Fruit fly (Drosophila melanogaster) ovary, adult (tissue): ENCODE data around the gene CG15864.

ENCODE experiments used
- CG17801 ChIP-seq: fragments of 200-800 bp; optimal IDR thresholded peaks from 2 replicates; lab custom pipeline; 2019; ENCODE audit warnings: missing biosample characterization, mild to moderate bottlenecking, missing genetic modification characterization, moderate library complexity; ENCODE audit not compliant: partially characterized antibody

Gene CG15864

DNA sequence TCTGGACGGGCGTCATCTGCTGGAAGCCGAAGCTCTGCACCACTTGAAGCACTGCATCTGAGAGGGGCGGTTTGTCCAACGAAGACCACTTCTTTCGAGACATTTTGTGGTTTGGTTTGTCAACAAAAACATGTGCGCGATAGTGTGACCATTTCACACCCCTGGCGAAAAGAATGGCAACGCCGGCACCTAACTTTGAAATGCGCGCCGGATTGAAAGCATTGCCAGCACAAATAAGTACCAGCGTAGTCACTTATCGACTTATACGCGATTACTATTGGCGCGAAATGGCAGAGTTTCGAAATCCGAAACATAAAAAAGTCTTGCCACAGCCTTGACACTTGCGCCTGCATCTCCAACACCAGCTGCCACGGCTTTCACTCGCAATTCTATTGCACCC lies 21.5 kb downstream of the CG15864 start, which contains the start of gene CG9630:
TSS of gene CG9630 (minus strand) at position 157 of the 400 bp plus-strand sequence.
- peak; percentile 2 for TF ChIP-seq CG17801

DNA sequence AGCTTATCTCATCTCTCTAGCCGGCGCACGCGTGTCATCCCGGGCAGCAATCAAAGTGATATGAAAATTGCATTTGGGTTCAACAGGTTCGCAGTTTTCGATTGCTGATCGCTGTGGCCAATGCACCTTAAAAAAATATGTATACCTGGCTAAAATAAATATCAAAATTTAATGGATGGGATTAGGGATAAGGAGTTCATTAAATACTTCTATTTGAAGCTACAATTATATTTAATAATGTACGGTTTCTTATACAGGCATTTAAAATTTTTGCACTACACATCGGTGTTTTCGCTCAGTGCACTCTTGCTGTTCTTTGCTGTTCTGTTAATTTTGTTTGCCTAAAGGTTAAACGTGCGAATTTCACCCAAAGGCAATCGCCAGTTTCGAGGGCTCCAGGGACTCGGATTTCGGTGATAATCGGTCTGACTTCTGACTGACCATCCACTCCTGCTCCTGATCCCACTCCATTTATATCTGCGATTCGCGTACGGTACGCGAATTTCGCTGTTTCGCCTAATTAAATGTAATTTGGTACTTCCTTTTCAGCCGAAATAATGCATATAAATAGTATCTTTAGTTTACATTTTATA lies 24.4 kb downstream of the CG15864 start:
- TF ChIP-seq CG17801: no peak

DNA sequence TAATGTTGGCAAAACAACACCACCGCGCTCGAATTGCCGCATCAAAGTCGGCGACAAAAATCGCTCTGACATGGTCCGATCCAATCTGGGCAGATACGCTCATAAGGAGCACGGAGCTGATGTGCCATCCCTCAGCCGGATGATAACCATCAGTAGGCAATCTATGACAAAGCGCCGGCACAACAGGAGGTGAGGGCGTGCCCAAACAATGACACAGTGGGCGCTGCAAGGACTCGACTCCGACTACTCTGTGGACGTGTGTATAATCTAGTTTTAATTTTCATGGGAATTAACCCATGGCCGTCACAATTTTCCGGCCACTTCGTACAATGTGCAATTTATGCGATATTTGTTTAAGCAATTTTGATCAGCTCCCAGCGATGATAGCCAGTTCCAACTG lies 26.8 kb downstream of the CG15864 start:
- TF ChIP-seq CG17801: no peak

DNA sequence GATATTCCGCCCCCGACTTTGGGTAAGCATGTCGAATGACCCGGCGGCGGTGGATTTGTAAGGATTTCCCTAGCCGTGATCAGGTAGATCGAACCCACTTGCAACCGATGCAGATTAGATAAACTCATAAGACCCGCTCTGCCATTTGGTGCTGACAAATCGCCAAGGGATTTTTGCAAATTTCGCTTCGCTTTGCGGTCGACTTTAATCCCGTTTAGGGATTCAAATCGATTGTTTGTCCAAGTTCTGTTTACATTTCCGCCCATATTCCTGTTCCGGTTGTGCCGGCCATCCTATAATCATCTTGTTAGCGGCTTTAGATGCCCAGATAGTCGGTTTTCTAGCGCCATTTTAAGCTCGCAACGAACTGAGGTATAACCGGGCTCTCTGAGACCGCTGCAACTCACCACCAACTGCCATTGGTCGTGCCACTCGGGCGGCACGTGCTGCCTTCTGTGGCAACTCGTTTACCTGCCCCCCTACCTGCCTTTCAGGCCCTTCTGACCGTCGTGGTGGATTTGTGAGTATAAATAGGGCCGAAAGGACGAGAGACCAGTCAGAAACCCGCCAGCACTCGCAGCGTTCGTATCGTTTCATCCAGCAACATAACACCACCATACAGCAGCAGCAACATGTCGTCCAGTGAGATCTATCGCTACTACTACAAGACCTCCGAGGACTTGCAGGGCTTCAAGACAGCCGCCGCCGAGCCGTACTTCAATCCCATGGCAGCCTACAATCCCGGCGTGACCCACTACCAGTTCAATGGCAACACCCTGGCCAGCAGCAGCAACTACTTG lies 29.5 kb downstream of the CG15864 start, which contains the start of gene ato:
TSS of gene ato (plus strand) at position 559 of the 800 bp plus-strand sequence.
- TF ChIP-seq CG17801: no peak

DNA sequence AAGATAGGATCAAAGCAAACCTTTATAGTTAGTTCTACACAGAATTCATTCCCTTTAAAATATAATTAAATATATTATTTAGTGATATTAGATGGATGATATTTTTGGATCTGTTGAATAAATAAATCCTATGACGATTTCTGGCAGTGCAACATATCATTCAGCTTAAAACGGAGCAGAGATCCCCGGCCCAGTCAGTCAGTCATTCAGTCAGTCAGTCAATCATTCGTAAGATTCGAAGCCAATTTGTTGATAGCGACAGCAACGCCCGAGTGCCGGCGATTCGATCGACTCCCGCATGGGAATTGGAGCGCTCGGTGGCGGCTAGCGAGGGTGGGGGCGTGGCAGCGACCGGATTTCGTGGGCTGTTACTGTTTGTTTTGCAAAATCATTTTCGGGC lies 31.7 kb downstream of the CG15864 start:
- TF ChIP-seq CG17801: no peak

DNA sequence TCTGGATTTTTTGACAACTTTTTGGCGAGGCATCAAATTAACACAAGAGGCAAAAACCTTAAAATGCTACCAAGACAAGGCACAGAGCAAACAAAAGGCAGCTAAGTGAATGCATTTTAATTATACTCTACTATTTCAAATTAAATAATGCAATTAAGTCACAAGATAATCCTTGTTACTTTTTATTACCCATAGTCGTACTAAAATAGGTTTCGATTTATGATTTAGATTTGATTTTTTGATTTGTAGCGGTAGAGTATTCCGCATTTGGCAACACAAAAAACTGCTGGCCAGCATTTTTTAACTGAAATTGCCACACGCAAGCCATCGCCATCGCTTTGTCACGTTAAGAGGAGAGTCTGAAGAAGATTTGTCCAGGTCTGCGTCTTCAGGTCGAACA lies 34.5 kb downstream of the CG15864 start:
- no peak for TF ChIP-seq CG17801

DNA sequence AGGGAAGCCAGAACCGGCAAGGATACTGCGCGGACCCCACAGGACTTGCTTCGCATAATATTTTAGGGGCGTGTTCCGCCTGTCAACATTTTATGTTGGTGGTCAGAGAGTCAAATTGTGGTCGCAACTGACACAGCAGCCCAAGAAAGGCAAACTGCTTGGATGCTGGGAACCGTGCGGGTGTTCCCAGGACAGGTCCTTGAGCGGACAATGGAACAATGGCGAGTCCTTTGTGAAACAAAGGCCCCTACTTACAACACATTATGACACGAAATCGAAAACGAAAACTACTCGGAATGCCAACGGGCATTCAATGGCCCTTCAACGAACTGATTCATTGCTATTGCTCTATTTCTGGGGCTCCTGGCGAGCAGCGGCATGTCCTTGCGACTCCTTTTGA lies 36.0 kb downstream of the CG15864 start:
- no peak for TF ChIP-seq CG17801

DNA sequence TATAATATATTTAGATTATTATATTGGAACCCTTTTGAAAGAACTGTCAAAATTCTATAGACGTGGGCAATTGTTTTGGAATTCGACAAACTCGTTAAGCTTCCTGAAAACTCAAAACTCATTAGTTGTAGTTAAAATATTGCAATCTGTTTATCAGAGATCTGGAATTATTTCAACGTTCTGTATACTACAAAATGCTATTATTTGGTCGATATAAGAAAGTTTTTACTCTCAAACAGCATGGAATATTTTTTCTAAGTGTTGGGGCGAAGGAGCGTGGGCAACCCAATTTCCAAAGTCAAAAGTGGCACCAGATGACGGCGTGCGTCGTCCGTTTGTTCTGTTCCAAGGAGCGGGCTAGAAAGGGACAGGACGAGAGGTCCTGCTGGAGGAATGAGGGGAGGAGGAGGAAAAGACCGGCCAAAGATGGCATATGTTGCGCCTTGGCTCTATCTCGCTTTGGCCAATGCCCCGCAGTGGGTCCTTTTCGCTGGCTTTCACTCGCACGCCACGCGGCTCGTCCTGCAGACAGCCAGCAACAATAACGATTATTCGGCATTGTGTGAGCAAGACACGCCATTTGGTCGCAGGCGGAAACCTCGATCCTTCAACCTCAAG lies 37.6 kb downstream of the CG15864 start:
- no peak for TF ChIP-seq CG17801

DNA sequence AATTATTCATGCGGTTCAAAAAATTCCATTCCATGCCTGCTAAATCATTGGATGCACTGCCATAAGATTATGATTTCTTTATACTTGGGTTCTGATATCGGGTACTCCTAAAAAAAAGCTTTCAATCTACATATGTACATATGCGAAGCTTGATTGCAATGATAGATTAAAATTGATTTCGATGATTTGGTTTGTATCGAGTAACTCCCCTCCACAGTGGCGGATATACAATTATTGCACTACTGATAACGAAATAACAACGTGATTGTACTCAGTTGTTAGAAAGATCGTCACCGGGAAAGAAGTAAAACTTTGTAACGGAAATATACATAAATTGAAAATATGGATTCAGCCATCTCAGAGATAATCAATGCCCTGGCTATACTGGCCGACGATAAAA lies 39.5 kb downstream of the CG15864 start, which contains the start of gene Nazo:
TSS of gene Nazo (plus strand) at position 180 of the 400 bp plus-strand sequence.
- TF ChIP-seq CG17801: no peak

DNA sequence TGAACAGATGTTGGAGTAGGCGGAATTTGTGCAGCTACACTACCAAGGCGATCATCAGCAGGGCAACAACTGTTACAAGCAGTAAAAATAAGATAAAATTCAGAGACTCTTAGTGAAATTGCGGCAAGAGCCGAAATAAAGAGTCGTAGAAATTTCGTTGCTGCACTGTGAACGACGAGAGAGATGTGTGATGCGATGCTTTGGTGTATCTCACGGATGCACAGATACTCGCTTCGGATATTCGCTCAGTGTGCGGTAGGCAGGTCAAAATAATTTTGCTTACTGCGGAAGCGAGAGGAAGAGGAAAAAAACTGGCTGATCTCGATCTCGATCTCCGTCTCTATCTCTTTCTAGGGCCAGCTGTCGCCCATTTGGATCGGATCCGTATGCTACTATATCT lies 40.6 kb downstream of the CG15864 start:
- no peak for TF ChIP-seq CG17801

DNA sequence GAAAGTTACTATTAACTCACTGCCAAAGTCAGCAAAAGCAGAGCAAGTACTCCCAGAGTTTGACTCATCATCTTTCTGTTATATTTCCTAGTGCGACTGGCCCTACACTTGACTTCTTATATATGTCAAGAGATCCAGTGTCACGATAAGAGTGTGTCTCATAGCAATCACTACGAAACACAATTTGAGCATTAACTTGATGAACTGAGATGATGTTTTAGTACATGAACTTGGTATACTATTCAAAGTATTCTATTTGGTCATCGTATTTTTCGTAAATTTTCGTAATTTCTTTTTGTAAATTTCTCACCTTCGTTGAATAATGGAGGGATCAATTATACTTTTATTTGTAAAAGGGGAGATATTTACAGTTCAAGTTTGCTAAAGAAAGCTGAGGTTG lies 42.2 kb downstream of the CG15864 start, which contains the start of gene CG11672:
TSS of gene CG11672 (minus strand) at position 101 of the 400 bp plus-strand sequence.
- no peak for TF ChIP-seq CG17801

DNA sequence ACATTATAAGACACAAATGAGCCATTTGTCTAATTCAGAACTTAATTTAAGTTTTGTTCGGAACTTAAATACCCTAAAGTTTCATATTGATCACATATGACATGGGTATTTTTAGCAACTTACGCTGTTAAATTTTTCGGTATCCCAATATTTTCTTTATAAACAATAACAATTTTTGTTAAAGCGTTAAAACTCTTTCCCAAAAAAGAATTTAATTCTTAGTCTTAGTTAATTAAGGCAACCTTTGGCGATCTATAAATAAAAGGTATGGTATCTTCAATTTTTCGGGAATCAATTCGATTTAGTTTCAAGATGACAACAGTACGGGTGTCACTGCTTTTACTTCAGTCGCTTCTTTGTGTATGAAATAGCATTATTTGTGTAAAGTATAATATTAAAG lies 42.7 kb downstream of the CG15864 start, which contains the start of gene CG31464:
TSS of gene CG31464 (plus strand) at position 301 of the 400 bp plus-strand sequence.
- TF ChIP-seq CG17801: no peak

DNA sequence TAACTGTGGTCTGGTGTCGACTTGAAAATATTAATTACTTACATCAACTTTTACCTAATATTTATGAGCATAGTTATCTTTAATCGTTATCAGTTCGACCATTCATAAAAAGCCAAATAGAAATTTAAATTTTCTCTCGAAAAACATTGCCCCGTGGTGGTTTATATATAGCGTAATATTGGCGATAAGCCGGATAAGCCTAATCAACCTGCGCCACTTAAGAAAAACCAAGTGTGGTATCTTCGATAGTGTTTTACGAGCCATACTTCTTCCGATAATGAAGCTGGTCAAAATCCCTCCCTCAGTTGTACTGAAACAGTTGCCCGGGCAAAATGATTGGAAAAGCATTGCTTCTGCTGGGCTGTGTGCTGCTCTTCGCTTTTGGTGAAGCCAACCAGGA lies 43.8 kb downstream of the CG15864 start, which contains the start of gene CG31463:
TSS of gene CG31463 (plus strand) at position 302 of the 400 bp plus-strand sequence.
- no peak for TF ChIP-seq CG17801
